Worm (Caenorhabditis elegans): Measurements from ENCODE around the gene adt-3.
A peak's percentile ranks its signal among the peaks of the same experiment; 100 is the strongest.

The adt-3 gene

ce11 chrX:3931350-3931749 lies at the start of gene adt-3:
Gene adt-3 (plus strand): TSS chrX:3931650.
- TF ChIP-seq mcd-1 (GFP tag; IDR thresholded peaks at IDR 0.05) (no peak), gei-17 (GFP tag; optimal IDR thresholded peaks at IDR 0.05) (no peak), F57A8.1 (GFP tag; optimal IDR thresholded peaks at IDR 0.05) (no peak), efl-1 (GFP tag; optimal IDR thresholded peaks at IDR 0.05) (no peak), sdz-38 (tag; optimal IDR thresholded peaks at IDR 0.05) (no peak), madf-6 (GFP tag; IDR thresholded peaks at IDR 0.05) (no peak), ceh-100 (GFP tag; IDR thresholded peaks at IDR 0.05) (no peak), lsy-27 (tag; optimal IDR thresholded peaks at IDR 0.05; ENCODE audit: borderline replicate concordance, insufficient read depth) (no peak), nfya-2 (GFP tag; IDR thresholded peaks at IDR 0.05) (no peak), snpc-4 (GFP tag; optimal IDR thresholded peaks at IDR 0.05) (no peak), snpc-4 (tag; optimal IDR thresholded peaks at IDR 0.05) (no peak), let-526 (GFP tag; IDR thresholded peaks at IDR 0.05) (no peak), snpc-3.4 (tag; optimal IDR thresholded peaks at IDR 0.05) (no peak)

DNA sequence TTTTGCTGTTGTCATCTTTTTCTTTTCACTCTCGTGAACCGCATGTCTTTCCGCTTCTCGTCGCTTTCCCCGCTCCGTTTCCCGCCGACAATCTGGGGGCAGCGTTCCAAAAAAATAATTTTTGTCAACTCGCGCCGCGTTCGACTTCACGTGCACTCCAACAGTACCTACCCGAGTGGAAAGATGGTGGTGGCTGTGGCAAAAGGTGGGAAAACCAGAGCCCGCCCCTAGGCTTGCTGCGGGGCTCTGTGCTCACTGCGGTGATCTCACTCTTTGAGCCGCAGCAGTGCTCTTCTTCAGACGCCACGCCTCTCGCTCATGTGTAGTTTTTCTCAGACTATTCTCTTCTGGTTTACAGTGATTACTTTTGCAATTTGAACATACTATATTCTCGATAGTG lies 43.9 kb upstream of the adt-3 start:
- TF ChIP-seq ztf-22 (GFP tag; optimal IDR thresholded peaks at IDR 0.05) (no peak), zfh-2 (GFP tag; conservative IDR thresholded peaks at IDR 0.05) (peak; percentile 87), B0035.1 (tag; optimal IDR thresholded peaks at IDR 0.05) (no peak), lir-1 (GFP tag; conservative IDR thresholded peaks at IDR 0.05) (0 out of 2 replicates have a peak, but pooled peaks have one; percentile 35), egrh-3 (GFP tag; IDR thresholded peaks at IDR 0.05) (peak; percentile 50; the same call in 1 of the 2 replicates)

DNA sequence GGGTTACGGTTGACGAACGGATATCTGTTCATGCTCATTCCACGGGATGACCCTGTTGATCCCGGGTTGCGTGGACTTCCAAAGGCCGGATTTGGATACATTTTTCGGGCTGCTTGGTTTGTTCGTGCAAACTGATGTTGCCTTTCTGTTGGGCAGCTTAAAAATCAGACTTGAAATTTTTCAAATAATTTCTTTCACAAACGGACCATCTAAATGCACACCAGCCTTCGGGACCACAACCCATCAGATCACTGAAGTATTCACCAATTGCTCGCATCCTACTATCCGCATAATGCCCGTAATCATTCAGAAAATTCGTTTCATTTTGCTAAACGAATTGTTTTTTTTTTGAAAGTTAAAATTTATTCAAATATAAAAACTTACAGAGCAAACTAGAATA lies 35.9 kb upstream of the adt-3 start, which contains the start of gene F47F2.3:
Gene F47F2.3, minus strand, starts transcription at position 101 of the 400 bp plus-strand sequence.
- TF ChIP-seq F49E8.2 (tag; optimal IDR thresholded peaks at IDR 0.05; ENCODE audit: insufficient read depth), result no peak
- no peak for TF ChIP-seq cebp-2 (GFP tag; IDR thresholded peaks at IDR 0.05)
- TF ChIP-seq hrde-1 (tag; optimal IDR thresholded peaks at IDR 0.05; ENCODE audit: borderline replicate concordance), result no peak
- TF ChIP-seq bed-2 (GFP tag; IDR thresholded peaks at IDR 0.05), result no peak
- TF ChIP-seq dpff-1 (tag; optimal IDR thresholded peaks at IDR 0.05), result no peak
- TF ChIP-seq B0035.1 (tag; optimal IDR thresholded peaks at IDR 0.05), result no peak
- no peak for TF ChIP-seq lin-26 (GFP tag; IDR thresholded peaks at IDR 0.05)
- TF ChIP-seq lsy-27 (tag; optimal IDR thresholded peaks at IDR 0.05; ENCODE audit: borderline replicate concordance, insufficient read depth), result no peak
- no peak for TF ChIP-seq hmg-1.2 (GFP tag; IDR thresholded peaks at IDR 0.05)
- no peak for TF ChIP-seq madf-10 (tag; optimal IDR thresholded peaks at IDR 0.05)
- TF ChIP-seq F55B11.4 (tag; optimal IDR thresholded peaks at IDR 0.05; ENCODE audit: borderline replicate concordance, insufficient read depth), result no peak
- no peak for TF ChIP-seq hsf-1 (GFP tag; IDR thresholded peaks at IDR 0.05)
- TF ChIP-seq repo-1 (tag; optimal IDR thresholded peaks at IDR 0.05), result no peak
- TF ChIP-seq fkh-3 (tag; optimal IDR thresholded peaks at IDR 0.05), result no peak

- TF ChIP-seq mel-28 (tag; optimal IDR thresholded peaks at IDR 0.05; ENCODE audit: borderline replicate concordance) (no peak), F39B2.1 (GFP tag; IDR thresholded peaks at IDR 0.05) (no peak), ztf-26 (tag; optimal IDR thresholded peaks at IDR 0.05) (no peak), nhr-90 (tag; optimal IDR thresholded peaks at IDR 0.05) (no peak), C17E4.6 (GFP tag; IDR thresholded peaks at IDR 0.05) (no peak), D2030.7 (GFP tag; IDR thresholded peaks at IDR 0.05) (no peak), sdz-38 (tag; optimal IDR thresholded peaks at IDR 0.05) (no peak), egl-44 (GFP tag; IDR thresholded peaks at IDR 0.05) (no peak), lir-1 (GFP tag; conservative IDR thresholded peaks at IDR 0.05) (no peak), Y67H2A.10 (GFP tag; conservative IDR thresholded peaks at IDR 0.05) (no peak), unc-62 (GFP tag; optimal IDR thresholded peaks at IDR 0.05) (no peak), lin-54 (GFP tag; optimal IDR thresholded peaks at IDR 0.05) (no peak), lsy-27 (tag; optimal IDR thresholded peaks at IDR 0.05; ENCODE audit: borderline replicate concordance, insufficient read depth) (no peak), ceh-40 (GFP tag; IDR thresholded peaks at IDR 0.05) (no peak), hmg-20 (GFP tag; IDR thresholded peaks at IDR 0.05) (no peak), ztf-22 (GFP tag; optimal IDR thresholded peaks at IDR 0.05) (no peak), mes-4 (tag; optimal IDR thresholded peaks at IDR 0.05) (no peak)
Observed at ce11 chrX:3898255-3899177, 32.9 kb upstream of the adt-3 start.

Data from whole organism, young adult.